Fruit fly (Drosophila melanogaster) S2 (cell line): ENCODE data around the gene Cyp4e3.

ENCODE experiments used
- CG8478 ChIP-seq: fragments of >200 bp; optimal IDR thresholded peaks from 2 replicates; lab custom pipeline; 2018
- CTCF ChIP-seq, 2 experiments: fragments of >200 bp; optimal IDR thresholded peaks; 2 replicates each; lab custom pipeline; 2018

dm6 chr2L:9703000-9703399 is 46.9 kb downstream of the Cyp4e3 start:
- TF ChIP-seq CG8478 (no peak), CTCF (optimal IDR thresholded peaks at IDR 0.05; lab: Kevin White, UChicago) (no peak)
